Fruit fly (Drosophila melanogaster) whole organism, embryonic: ENCODE results near the gene Jhbp1.

Experiments
- CG10209 ChIP-seq: fragments of 200-800 bp; sonication (Bioruptor generic); optimal IDR thresholded peaks from 3 replicates; lab custom pipeline; 2017; ENCODE audit warnings: missing biosample characterization, mild to moderate bottlenecking, missing genetic modification characterization, missing genetic modification reagents
- CG11247 ChIP-seq: fragments of 200-800 bp; sonication (Bioruptor generic); IDR thresholded peaks from 2 replicates; pipeline ENCODE4 v1.3.6; 2022; ENCODE audit warnings: missing biosample characterization, missing genetic modification characterization
- CG11504 ChIP-seq: fragments of 200-800 bp; sonication (Bioruptor generic); optimal IDR thresholded peaks from 3 replicates; lab custom pipeline; 2019; ENCODE audit warnings: missing biosample characterization, mild to moderate bottlenecking, missing genetic modification characterization, moderate library complexity
- CG11723 ChIP-seq: fragments of 200-800 bp; sonication (Bioruptor generic); optimal IDR thresholded peaks from 2 replicates; lab custom pipeline; 2017; ENCODE audit warnings: missing biosample characterization, mild to moderate bottlenecking, missing genetic modification characterization
- CG1233 ChIP-seq: fragments of 200-800 bp; sonication (Bioruptor generic); optimal IDR thresholded peaks from 4 replicates; lab custom pipeline; 2018; ENCODE audit warnings: missing biosample characterization, mild to moderate bottlenecking, missing genetic modification characterization
- CG12391 ChIP-seq: fragments of 200-800 bp; sonication (Bioruptor generic); optimal IDR thresholded peaks from 3 replicates; lab custom pipeline; 2018; ENCODE audit warnings: missing biosample characterization, mild to moderate bottlenecking, missing genetic modification characterization, moderate library complexity
- CG12744 ChIP-seq: fragments of 200-800 bp; sonication (Bioruptor generic); optimal IDR thresholded peaks from 2 replicates; lab custom pipeline; 2016; ENCODE audit warnings: missing biosample characterization, missing genetic modification characterization
- CG14014 ChIP-seq: fragments of 200-800 bp; sonication (Bioruptor generic); IDR thresholded peaks from 2 replicates; pipeline ENCODE4 v1.3.6; 2022; ENCODE audit warnings: missing biosample characterization, missing genetic modification characterization
- CG14667 ChIP-seq: fragments of 200-800 bp; sonication (Bioruptor generic); IDR thresholded peaks from 2 replicates; pipeline ENCODE4 v1.3.6; 2022; ENCODE audit warnings: missing biosample characterization, missing genetic modification characterization
- CG16815 ChIP-seq: fragments of 200-800 bp; sonication (Bioruptor generic); optimal IDR thresholded peaks from 3 replicates; lab custom pipeline; 2017; ENCODE audit warnings: missing biosample characterization, mild to moderate bottlenecking, missing genetic modification characterization
- CG2875 ChIP-seq: fragments of 200-800 bp; sonication (Bioruptor generic); optimal IDR thresholded peaks from 2 replicates; lab custom pipeline; 2017; ENCODE audit warnings: missing biosample characterization, mild to moderate bottlenecking, missing genetic modification characterization, missing genetic modification reagents
- CG30020 ChIP-seq: fragments of 200-800 bp; optimal IDR thresholded peaks from 2 replicates; lab custom pipeline; 2019; ENCODE audit warnings: missing biosample characterization, mild to moderate bottlenecking, missing genetic modification characterization, moderate library complexity
- CG30431 ChIP-seq: fragments of 200-800 bp; sonication (Bioruptor generic); optimal IDR thresholded peaks from 2 replicates; lab custom pipeline; 2017; ENCODE audit warnings: missing biosample characterization, missing genetic modification characterization
- CG33213 ChIP-seq: fragments of 200-800 bp; sonication (Bioruptor generic); optimal IDR thresholded peaks from 3 replicates; lab custom pipeline; 2016; ENCODE audit warnings: missing biosample characterization, missing genetic modification characterization
- CG33557 ChIP-seq: fragments of 200-800 bp; sonication (Bioruptor generic); optimal IDR thresholded peaks from 2 replicates; lab custom pipeline; 2019; ENCODE audit warnings: missing biosample characterization, mild to moderate bottlenecking, missing genetic modification characterization, moderate library complexity
- CG4730 ChIP-seq: fragments of 200-800 bp; sonication (Bioruptor generic); IDR thresholded peaks from 2 replicates; pipeline ENCODE4 v1.3.6; 2022; ENCODE audit warnings: missing biosample characterization, missing genetic modification characterization
- CG6689 ChIP-seq: fragments of 200-800 bp; sonication (Bioruptor generic); IDR thresholded peaks from 2 replicates; pipeline ENCODE4 v1.3.6; 2022; ENCODE audit warnings: missing biosample characterization, missing genetic modification characterization
- CG6813 ChIP-seq: fragments of 200-800 bp; sonication (Bioruptor generic); optimal IDR thresholded peaks from 2 replicates; lab custom pipeline; 2017; ENCODE audit warnings: missing biosample characterization, missing genetic modification characterization, mild to moderate bottlenecking, moderate library complexity, missing genetic modification reagents
- CG7556 ChIP-seq: fragments of 200-800 bp; sonication (Bioruptor generic); optimal IDR thresholded peaks from 2 replicates; lab custom pipeline; 2017; ENCODE audit warnings: missing biosample characterization, mild to moderate bottlenecking, missing genetic modification characterization
- CG9215 ChIP-seq: fragments of 200-800 bp; sonication (Bioruptor generic); IDR thresholded peaks from 2 replicates; pipeline ENCODE4 v1.3.6; 2022; ENCODE audit warnings: missing biosample characterization, missing genetic modification characterization
- CkIIα-i1 ChIP-seq: fragments of 200-800 bp; sonication (Bioruptor generic); IDR thresholded peaks from 2 replicates; pipeline ENCODE4 v1.3.6; 2022; ENCODE audit warnings: missing biosample characterization, missing genetic modification characterization
- CrebB ChIP-seq: fragments of 200-800 bp; sonication (Bioruptor generic); optimal IDR thresholded peaks from 3 replicates; lab custom pipeline; 2018; ENCODE audit warnings: missing biosample characterization, mild to moderate bottlenecking, missing genetic modification characterization
- Dip3 ChIP-seq: fragments of 200-800 bp; sonication (Bioruptor generic); optimal IDR thresholded peaks from 3 replicates; lab custom pipeline; 2016; ENCODE audit warnings: missing biosample characterization, missing genetic modification characterization
- H15 ChIP-seq: fragments of 200-800 bp; sonication (Bioruptor generic); IDR thresholded peaks from 3 replicates; pipeline ENCODE4 v1.3.6; 2022; ENCODE audit warnings: missing biosample characterization, missing genetic modification characterization
- HHEX ChIP-seq: fragments of 200-800 bp; sonication (Bioruptor generic); optimal IDR thresholded peaks from 3 replicates; lab custom pipeline; 2017; ENCODE audit warnings: missing biosample characterization, mild to moderate bottlenecking, missing genetic modification characterization, missing genetic modification reagents
- MBD-R2 ChIP-seq: fragments of 200-800 bp; sonication (Bioruptor generic); IDR thresholded peaks from 2 replicates; pipeline ENCODE4 v1.3.6; 2022; ENCODE audit warnings: missing biosample characterization, missing genetic modification characterization
- bowl ChIP-seq: fragments of 200-800 bp; sonication (Bioruptor generic); IDR thresholded peaks from 2 replicates; pipeline ENCODE4 v1.3.6; 2022; ENCODE audit warnings: missing biosample characterization, missing genetic modification characterization
- cg ChIP-seq: fragments of 200-800 bp; sonication (Bioruptor generic); optimal IDR thresholded peaks from 3 replicates; lab custom pipeline; 2019; ENCODE audit warnings: missing biosample characterization, mild to moderate bottlenecking, missing genetic modification characterization, moderate library complexity
- ci ChIP-seq: fragments of 200-800 bp; sonication (Bioruptor generic); IDR thresholded peaks from 3 replicates; pipeline ENCODE4 v1.3.6; 2022; ENCODE audit warnings: missing biosample characterization, missing genetic modification characterization
- da ChIP-seq: fragments of 200-800 bp; sonication (Bioruptor generic); optimal IDR thresholded peaks from 2 replicates; lab custom pipeline; 2016; ENCODE audit warnings: missing biosample characterization, missing genetic modification characterization
- dimm ChIP-seq: fragments of 200-800 bp; sonication (Bioruptor generic); IDR thresholded peaks from 2 replicates; pipeline ENCODE4 v1.3.6; 2022; ENCODE audit warnings: missing biosample characterization, missing genetic modification characterization
- dysf ChIP-seq: fragments of 200-800 bp; sonication (Bioruptor generic); IDR thresholded peaks from 3 replicates; pipeline ENCODE4 v1.3.6; 2022; ENCODE audit warnings: missing biosample characterization, missing genetic modification characterization
- gem ChIP-seq: fragments of 200-800 bp; sonication (Bioruptor generic); optimal IDR thresholded peaks from 2 replicates; lab custom pipeline; 2019; ENCODE audit warnings: missing biosample characterization, mild to moderate bottlenecking, missing genetic modification characterization, moderate library complexity
- ham ChIP-seq: fragments of 200-800 bp; sonication (Bioruptor generic); IDR thresholded peaks from 2 replicates; pipeline ENCODE4 v1.3.6; 2022; ENCODE audit warnings: missing biosample characterization, missing genetic modification characterization
- hth ChIP-seq: fragments of >200 bp; optimal IDR thresholded peaks from 2 replicates; lab custom pipeline; 2017; ENCODE audit warnings: inconsistent platforms
- inv ChIP-seq: fragments of 200-800 bp; sonication (Bioruptor generic); IDR thresholded peaks from 2 replicates; pipeline ENCODE4 v1.3.6; 2022; ENCODE audit warnings: missing biosample characterization, missing genetic modification characterization; ENCODE audit not compliant: partially characterized antibody
- nerfin-2 ChIP-seq: fragments of 200-800 bp; sonication (Bioruptor generic); IDR thresholded peaks from 2 replicates; pipeline ENCODE4 v1.3.6; 2022; ENCODE audit warnings: missing biosample characterization, missing genetic modification characterization; ENCODE audit not compliant: partially characterized antibody
- nmo ChIP-seq: fragments of 200-800 bp; sonication (Bioruptor generic); optimal IDR thresholded peaks from 2 replicates; lab custom pipeline; 2018; ENCODE audit warnings: missing biosample characterization, mild to moderate bottlenecking, missing genetic modification characterization, moderate library complexity
- onecut ChIP-seq: fragments of 200-800 bp; sonication (Bioruptor generic); IDR thresholded peaks from 2 replicates; pipeline ENCODE4 v1.3.6; 2022; ENCODE audit warnings: missing biosample characterization, missing genetic modification characterization
- pfk ChIP-seq: fragments of 200-800 bp; sonication (Bioruptor generic); optimal IDR thresholded peaks from 2 replicates; lab custom pipeline; 2018; ENCODE audit warnings: missing biosample characterization, mild to moderate bottlenecking, missing genetic modification characterization, moderate library complexity
- salm ChIP-seq: fragments of 200-800 bp; sonication (Bioruptor generic); optimal IDR thresholded peaks from 2 replicates; lab custom pipeline; 2018; ENCODE audit warnings: missing biosample characterization, mild to moderate bottlenecking, missing genetic modification characterization
- sc ChIP-seq, 3 experiments: fragments of >200 bp in 2 of 3; fragments of 200-800 bp in 1 of 3; sonication (Bioruptor generic) in 1 of 3; optimal IDR thresholded peaks; 2 replicates in 2 of 3; 3 replicates in 1 of 3; lab custom pipeline; 2017; ENCODE audit warnings: mild to moderate bottlenecking in 1 of 3, missing biosample characterization in 1 of 3, missing genetic modification characterization in 1 of 3, missing genetic modification reagents in 1 of 3
- sima ChIP-seq: fragments of 200-800 bp; sonication (Bioruptor generic); optimal IDR thresholded peaks from 2 replicates; lab custom pipeline; 2016; ENCODE audit warnings: missing biosample characterization, missing genetic modification characterization
- slp2 ChIP-seq: fragments of 200-800 bp; sonication (Bioruptor generic); optimal IDR thresholded peaks from 2 replicates; lab custom pipeline; 2016; ENCODE audit warnings: missing biosample characterization, missing genetic modification characterization
- trh ChIP-seq: fragments of 200-800 bp; sonication (Bioruptor generic); optimal IDR thresholded peaks from 2 replicates; lab custom pipeline; 2016; ENCODE audit warnings: missing biosample characterization, missing genetic modification characterization
- twi ChIP-seq: fragments of 200-800 bp; optimal IDR thresholded peaks from 2 replicates; lab custom pipeline; 2019; ENCODE audit warnings: missing biosample characterization, mild to moderate bottlenecking, missing genetic modification characterization, moderate library complexity
- unc-4 ChIP-seq: fragments of 200-800 bp; sonication (Bioruptor generic); IDR thresholded peaks from 2 replicates; pipeline ENCODE4 v1.3.6; 2022; ENCODE audit warnings: missing biosample characterization, missing genetic modification characterization; ENCODE audit not compliant: partially characterized antibody
- wor ChIP-seq: fragments of 200-800 bp; sonication (Bioruptor generic); IDR thresholded peaks from 2 replicates; pipeline ENCODE4 v1.3.6; 2022; ENCODE audit warnings: missing biosample characterization, missing genetic modification characterization
- zfh1 ChIP-seq: fragments of 200-800 bp; sonication (Bioruptor generic); IDR thresholded peaks from 3 replicates; pipeline ENCODE4 v1.3.6; 2022; ENCODE audit warnings: missing biosample characterization, missing genetic modification characterization

The Jhbp1 gene

DNA sequence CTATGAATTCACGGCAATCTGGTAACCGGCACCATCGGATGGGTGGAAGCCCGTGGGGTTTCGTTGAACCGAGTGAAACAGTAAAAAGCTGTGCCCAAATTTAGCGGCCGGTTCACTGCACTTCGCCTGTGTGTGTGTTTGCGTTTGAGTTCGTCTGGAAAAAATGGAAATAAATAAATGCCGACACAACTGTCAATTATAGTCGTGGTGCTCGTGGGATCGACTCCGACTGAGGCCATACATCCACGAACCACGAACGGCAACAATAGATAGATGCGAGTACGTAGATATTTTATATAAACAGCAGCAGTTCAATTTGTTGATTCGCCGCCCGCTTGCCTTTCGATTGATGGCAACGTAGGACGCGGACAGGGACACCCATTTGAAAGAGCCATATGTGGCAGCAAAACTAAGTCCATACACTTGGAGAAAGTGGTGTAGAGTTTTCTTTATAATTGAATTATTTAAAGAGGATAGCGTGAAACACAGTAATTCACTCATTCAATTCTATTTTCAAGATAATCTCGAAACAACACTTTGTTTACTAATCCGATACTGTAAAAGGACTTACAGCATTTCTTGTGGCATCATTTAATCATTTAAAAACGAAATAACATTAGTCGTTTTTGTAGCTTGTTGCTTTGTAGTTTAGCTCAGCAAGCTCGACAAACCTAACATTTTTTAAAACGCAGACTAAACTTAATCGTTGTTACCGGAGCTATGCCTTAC, 30.5 kb downstream of the Jhbp1 start (continued):
- TF ChIP-seq onecut (GFP tag; lab: Robert Waterston, UW) (no peak; the same call in 1 of the 2 replicates), CG1233 (GFP tag; lab: Kevin White, UChicago) (no peak), slp2 (GFP tag; lab: Kevin White, UChicago) (no peak), gem (tag; lab: Kevin White, UChicago) (peak; percentile 51), H15 (GFP tag; lab: Robert Waterston, UW) (no peak), da (no peak), nerfin-2 (GFP tag; lab: Robert Waterston, UW) (no peak), CrebB (tag; lab: Kevin White, UChicago) (peak; percentile 9), hth (lab: Kevin White, UChicago) (no peak), CG33557 (peak; percentile 38), CG9215 (GFP tag; lab: Robert Waterston, UW) (no peak), CG16815 (GFP tag; lab: Kevin White, UChicago) (no peak), CG11504 (tag; lab: Kevin White, UChicago) (peak; percentile 34), trh (GFP tag; lab: Kevin White, UChicago) (no peak), CG7556 (GFP tag; lab: Kevin White, UChicago) (peak; percentile 21), CG6813 (GFP tag; lab: Kevin White, UChicago) (no peak), CG6689 (GFP tag; lab: Robert Waterston, UW) (peak; percentile 30; the same call in 1 of the 2 replicates), Dip3 (GFP tag; lab: Kevin White, UChicago) (no peak), CG12744 (GFP tag; lab: Kevin White, UChicago) (no peak), CG33213 (GFP tag; lab: Kevin White, UChicago) (no peak), pfk (GFP tag; lab: Kevin White, UChicago) (no peak), ci (GFP tag; lab: Robert Waterston, UW) (peak; percentile 20; the same call in 1 of the 3 replicates), inv (no peak), salm (no peak), dimm (GFP tag; lab: Robert Waterston, UW) (no peak), CG10209 (no peak), CG14014 (no peak), cg (peak; percentile 53), wor (GFP tag; lab: Robert Waterston, UW) (no peak), CG11247 (GFP tag; lab: Robert Waterston, UW) (no peak), CG2875 (GFP tag; lab: Kevin White, UChicago) (no peak), CG11723 (GFP tag; lab: Kevin White, UChicago) (no peak), sc (optimal IDR thresholded peaks at IDR 0.05; lab: Kevin White, UChicago) (no peak), sc (GFP tag; optimal IDR thresholded peaks at IDR 0.05; lab: Kevin White, UChicago) (no peak), CG12391 (tag; lab: Kevin White, UChicago) (peak; percentile 10), CG30431 (GFP tag; lab: Kevin White, UChicago) (no peak), CG14667 (GFP tag; lab: Robert Waterston, UW) (no peak), bowl (GFP tag; lab: Robert Waterston, UW) (0 out of 2 replicates have a peak, but pooled peaks have one; percentile 7), zfh1 (peak; percentile 53; the same call in 2 of the 3 replicates), dysf (GFP tag; lab: Robert Waterston, UW) (no peak), HHEX (GFP tag; lab: Kevin White, UChicago) (no peak), ham (no peak), nmo (GFP tag; lab: Kevin White, UChicago) (peak; percentile 24), twi (peak; percentile 71), CG4730 (GFP tag; lab: Robert Waterston, UW) (peak; percentile 13; the same call in 1 of the 2 replicates), MBD-R2 (GFP tag; lab: Robert Waterston, UW) (no peak), unc-4 (GFP tag; lab: Robert Waterston, UW) (no peak), CkIIα-i1 (GFP tag; lab: Robert Waterston, UW) (no peak), sima (no peak), CG30020 (tag; lab: Kevin White, UChicago) (no peak)
